Worm (Caenorhabditis elegans): ENCODE results near the gene ugt-17.

DNA sequence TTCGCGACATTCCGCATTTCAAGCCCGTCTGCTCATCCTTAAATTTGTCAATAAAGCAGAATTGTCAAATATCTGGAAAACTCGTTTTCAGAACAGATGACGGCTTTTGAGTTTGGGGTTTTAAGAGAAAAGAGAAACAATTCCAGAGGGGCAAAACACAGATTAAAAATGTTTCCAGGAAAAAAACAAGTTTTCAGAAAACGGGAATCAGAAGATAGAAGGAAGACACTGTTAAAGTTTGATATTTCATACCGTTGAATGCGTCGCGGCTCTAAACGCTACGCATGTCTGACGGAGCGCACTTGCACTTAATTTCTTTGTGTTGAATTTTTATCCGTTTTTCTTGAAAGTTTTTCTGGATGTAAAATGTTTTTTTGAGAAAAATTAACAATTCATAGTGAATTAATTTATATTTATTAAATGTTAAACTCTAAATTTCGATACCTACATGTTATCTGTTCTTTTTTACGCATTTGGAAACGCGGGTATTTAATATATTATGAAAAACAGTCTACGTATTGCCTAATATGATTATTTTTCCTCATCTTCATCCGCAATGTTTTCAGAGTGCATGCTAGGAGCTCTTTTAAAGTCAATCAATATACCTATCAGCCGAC is 29.4 kb upstream of the ugt-17 start, which contains the start of the genes C08B6.18, wdr-20 and C08B6.8:
- TF ChIP-seq lsy-2 (tag; optimal IDR thresholded peaks at IDR 0.05) (peak; percentile 41), lin-13 (tag; optimal IDR thresholded peaks at IDR 0.05) (no peak), unc-62 (GFP tag; optimal IDR thresholded peaks at IDR 0.05) (no peak), pha-4 (tag; optimal IDR thresholded peaks at IDR 0.05) (peak; percentile 26), unc-39 (tag; optimal IDR thresholded peaks at IDR 0.05) (no peak), elt-3 (tag; optimal IDR thresholded peaks at IDR 0.05) (no peak), snpc-4 (tag; optimal IDR thresholded peaks at IDR 0.05) (no peak), nhr-76 (tag; optimal IDR thresholded peaks at IDR 0.05) (no peak), drap-1 (GFP tag; optimal IDR thresholded peaks at IDR 0.05) (no peak), nhr-12 (tag; optimal IDR thresholded peaks at IDR 0.05) (no peak), ham-2 (GFP tag; optimal IDR thresholded peaks at IDR 0.05) (no peak)
